Worm (Caenorhabditis elegans): ENCODE results near the gene unc-3.

unc-3 gene

DNA sequence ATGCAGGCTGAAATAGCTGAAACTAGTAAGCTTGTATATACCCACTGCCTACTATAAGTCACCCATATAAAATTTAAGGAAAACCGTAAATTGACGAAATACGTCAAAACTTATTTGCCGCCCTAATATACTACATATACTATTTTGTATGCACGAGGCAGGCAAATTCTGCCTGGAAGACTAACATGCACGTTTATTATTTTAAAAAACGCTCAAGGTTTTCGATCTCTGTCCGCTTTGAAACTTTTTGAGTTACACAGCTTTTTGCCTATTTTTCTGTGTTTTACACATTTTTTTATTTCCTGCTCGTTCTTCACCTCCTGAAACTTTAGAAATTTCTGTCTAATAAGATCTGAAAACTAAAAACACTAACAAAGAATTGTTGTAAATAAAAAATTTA, 30.1 kb upstream of the unc-3 start (continued):
- TF ChIP-seq efl-1 (GFP tag; optimal IDR thresholded peaks at IDR 0.05): no peak
- no peak for TF ChIP-seq tbp1 (GFP tag; optimal IDR thresholded peaks at IDR 0.05)
- no peak for TF ChIP-seq snpc-3.4 (tag; optimal IDR thresholded peaks at IDR 0.05)

- no peak for TF ChIP-seq madf-3 (GFP tag; IDR thresholded peaks at IDR 0.05)
- TF ChIP-seq Y56A3A.18 (GFP tag; IDR thresholded peaks at IDR 0.05): no peak
- no peak for TF ChIP-seq pha-4 (tag; optimal IDR thresholded peaks at IDR 0.05)
- no peak for TF ChIP-seq lin-40 (tag; optimal IDR thresholded peaks at IDR 0.05)
- no peak for TF ChIP-seq B0336.3 (GFP tag; IDR thresholded peaks at IDR 0.05)
- no peak for TF ChIP-seq pbrm-1 (GFP tag; IDR thresholded peaks at IDR 0.05)
- no peak for TF ChIP-seq Y79H2A.3 (GFP tag; conservative IDR thresholded peaks at IDR 0.05)
- TF ChIP-seq F52B5.7 (tag; optimal IDR thresholded peaks at IDR 0.05): no peak
- no peak for TF ChIP-seq nhr-179 (tag; optimal IDR thresholded peaks at IDR 0.05)
- no peak for TF ChIP-seq madf-6 (GFP tag; IDR thresholded peaks at IDR 0.05)
- TF ChIP-seq nhr-27 (tag; optimal IDR thresholded peaks at IDR 0.05): no peak
- no peak for TF ChIP-seq tbx-9 (tag; optimal IDR thresholded peaks at IDR 0.05; ENCODE audit: borderline replicate concordance)
- TF ChIP-seq ztf-6 (GFP tag; IDR thresholded peaks at IDR 0.05): no peak
- no peak for TF ChIP-seq cebp-1 (GFP tag; IDR thresholded peaks at IDR 0.05)
- TF ChIP-seq cebp-1 (tag; optimal IDR thresholded peaks at IDR 0.05): no peak
- no peak for TF ChIP-seq ztf-22 (GFP tag; optimal IDR thresholded peaks at IDR 0.05)
- no peak for TF ChIP-seq ets-4 (GFP tag; optimal IDR thresholded peaks at IDR 0.05)
- TF ChIP-seq F37B4.10 (GFP tag; IDR thresholded peaks at IDR 0.05): no peak
- no peak for TF ChIP-seq B0035.1 (tag; optimal IDR thresholded peaks at IDR 0.05)
- no peak for TF ChIP-seq mcd-1 (GFP tag; IDR thresholded peaks at IDR 0.05)
Observed at ce11 chrX:14743780-14744179, 29.6 kb upstream of the unc-3 start, which contains the start of gene C05G5.7. TSS of gene C05G5.7 (minus strand) at chrX:14743780.

DNA sequence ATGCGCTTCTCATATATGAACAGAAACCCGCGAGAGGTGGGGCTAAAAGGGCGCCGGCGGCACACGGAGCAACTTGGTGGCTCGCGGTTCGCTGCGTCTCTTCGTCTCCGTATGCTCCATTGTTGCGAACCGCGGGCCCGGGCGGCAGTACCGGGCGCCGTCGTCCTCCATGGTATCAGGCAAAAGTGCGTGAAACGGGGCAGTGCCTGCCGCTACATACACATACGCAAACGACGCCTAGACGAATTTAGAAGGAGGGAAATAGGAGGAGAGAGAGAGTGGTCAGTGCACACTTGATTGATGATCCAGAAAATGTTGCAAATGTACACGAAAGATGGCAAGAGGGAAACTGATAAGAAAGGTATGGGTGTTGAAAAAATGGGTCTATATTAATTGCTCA, 28.8 kb upstream of the unc-3 start:
- TF ChIP-seq madf-3 (GFP tag; IDR thresholded peaks at IDR 0.05) (no peak), ztf-28 (GFP tag; IDR thresholded peaks at IDR 0.05) (no peak), ztf-18 (tag; optimal IDR thresholded peaks at IDR 0.05) (no peak), bed-2 (GFP tag; IDR thresholded peaks at IDR 0.05) (no peak), mxl-1 (tag; optimal IDR thresholded peaks at IDR 0.05) (no peak), let-526 (GFP tag; IDR thresholded peaks at IDR 0.05) (no peak), sptf-2 (GFP tag; optimal IDR thresholded peaks at IDR 0.05) (no peak), nhr-80 (tag; optimal IDR thresholded peaks at IDR 0.05) (peak; percentile 63), egrh-3 (GFP tag; IDR thresholded peaks at IDR 0.05) (peak; percentile 79), gei-17 (GFP tag; optimal IDR thresholded peaks at IDR 0.05) (no peak), hsf-1 (GFP tag; IDR thresholded peaks at IDR 0.05) (no peak), rec-8 (tag; optimal IDR thresholded peaks at IDR 0.05) (no peak), snpc-4 (GFP tag; optimal IDR thresholded peaks at IDR 0.05) (no peak), snpc-4 (tag; optimal IDR thresholded peaks at IDR 0.05) (peak in 3 of 4 experiments; percentile 15 to 67 (median 57)), zfh-2 (GFP tag; conservative IDR thresholded peaks at IDR 0.05) (peak; percentile 89), F55B11.4 (tag; optimal IDR thresholded peaks at IDR 0.05; ENCODE audit: borderline replicate concordance, insufficient read depth) (no peak)
